Fruit fly (Drosophila melanogaster) whole organism, embryonic: ENCODE data around the gene CG18766.

Experiments
- Atf6 ChIP-seq: fragments of 200-800 bp; sonication (Bioruptor generic); IDR thresholded peaks from 2 replicates; pipeline ENCODE4 v1.3.6; 2022; ENCODE audit warnings: missing biosample characterization, missing genetic modification characterization
- B-H1 ChIP-seq: fragments of 200-800 bp; sonication (Bioruptor generic); IDR thresholded peaks from 3 replicates; pipeline ENCODE4 v1.3.6; 2022; ENCODE audit warnings: missing biosample characterization, missing genetic modification characterization
- CG11085 ChIP-seq: fragments of 200-800 bp; sonication (Bioruptor generic); IDR thresholded peaks from 2 replicates; pipeline ENCODE4 v1.3.6; 2022; ENCODE audit warnings: missing biosample characterization, missing genetic modification characterization
- CG11504 ChIP-seq: fragments of 200-800 bp; sonication (Bioruptor generic); optimal IDR thresholded peaks from 3 replicates; lab custom pipeline; 2019; ENCODE audit warnings: missing biosample characterization, mild to moderate bottlenecking, missing genetic modification characterization, moderate library complexity
- CG12104 ChIP-seq: fragments of 200-800 bp; sonication (Bioruptor generic); optimal IDR thresholded peaks from 3 replicates; lab custom pipeline; 2016; ENCODE audit warnings: missing biosample characterization, missing genetic modification characterization
- CG12219 ChIP-seq: fragments of 200-800 bp; sonication (Bioruptor generic); optimal IDR thresholded peaks from 3 replicates; lab custom pipeline; 2018; ENCODE audit warnings: missing biosample characterization, mild to moderate bottlenecking, missing genetic modification characterization
- CG14860 ChIP-seq: fragments of 200-800 bp; sonication (Bioruptor generic); IDR thresholded peaks from 3 replicates; pipeline ENCODE4 v1.3.6; 2022; ENCODE audit warnings: missing biosample characterization, missing genetic modification characterization; ENCODE audit not compliant: partially characterized antibody
- CG15073 ChIP-seq: fragments of 200-800 bp; sonication (Bioruptor generic); optimal IDR thresholded peaks from 2 replicates; lab custom pipeline; 2016; ENCODE audit warnings: missing biosample characterization, missing genetic modification characterization
- CG1529 ChIP-seq: fragments of 200-800 bp; sonication (Bioruptor generic); optimal IDR thresholded peaks from 3 replicates; lab custom pipeline; 2018; ENCODE audit warnings: missing biosample characterization, missing genetic modification characterization
- CG1602 ChIP-seq: fragments of 200-800 bp; sonication (Bioruptor generic); optimal IDR thresholded peaks from 3 replicates; lab custom pipeline; 2016; ENCODE audit warnings: missing biosample characterization, missing genetic modification characterization
- CG17328 ChIP-seq: fragments of 200-800 bp; sonication (Bioruptor generic); IDR thresholded peaks from 2 replicates; pipeline ENCODE4 v1.3.6; 2022; ENCODE audit warnings: missing biosample characterization, missing genetic modification characterization
- CG18764 ChIP-seq: fragments of 200-800 bp; sonication (Bioruptor generic); optimal IDR thresholded peaks from 3 replicates; lab custom pipeline; 2016; ENCODE audit warnings: missing biosample characterization, missing genetic modification characterization
- CG34224 ChIP-seq: fragments of 200-800 bp; sonication (Bioruptor generic); IDR thresholded peaks from 3 replicates; pipeline ENCODE4 v1.3.6; 2022; ENCODE audit warnings: missing biosample characterization, missing genetic modification characterization; ENCODE audit not compliant: partially characterized antibody
- CG34422 ChIP-seq: fragments of 200-800 bp; sonication (Bioruptor generic); IDR thresholded peaks from 3 replicates; pipeline ENCODE4 v1.3.6; 2022; ENCODE audit warnings: missing biosample characterization, missing genetic modification characterization
- CG7357 ChIP-seq: fragments of 200-800 bp; sonication (Bioruptor generic); IDR thresholded peaks from 3 replicates; pipeline ENCODE4 v1.3.6; 2022; ENCODE audit warnings: missing biosample characterization, missing genetic modification characterization
- CG7786 ChIP-seq: fragments of 200-800 bp; sonication (Bioruptor generic); optimal IDR thresholded peaks from 2 replicates; lab custom pipeline; 2016; ENCODE audit warnings: missing biosample characterization, missing genetic modification characterization
- CG7987 ChIP-seq: fragments of 200-800 bp; sonication (Bioruptor generic); optimal IDR thresholded peaks from 2 replicates; lab custom pipeline; 2018; ENCODE audit warnings: missing biosample characterization, mild to moderate bottlenecking, missing genetic modification characterization, moderate library complexity
- CG8089 ChIP-seq: fragments of 200-800 bp; sonication (Bioruptor generic); optimal IDR thresholded peaks from 3 replicates; lab custom pipeline; 2016; ENCODE audit warnings: missing biosample characterization, missing genetic modification characterization
- CG8359 ChIP-seq: fragments of 200-800 bp; sonication (Bioruptor generic); optimal IDR thresholded peaks from 2 replicates; lab custom pipeline; 2017; ENCODE audit warnings: missing biosample characterization, mild to moderate bottlenecking, missing genetic modification characterization, borderline replicate concordance
- CHES-1-like ChIP-seq: fragments of 200-800 bp; sonication (Bioruptor generic); optimal IDR thresholded peaks from 2 replicates; lab custom pipeline; 2016; ENCODE audit warnings: missing biosample characterization, missing genetic modification characterization
- D ChIP-seq, 2 experiments: fragments of 200-800 bp in 1 of 2; fragments of >200 bp in 1 of 2; sonication (Bioruptor generic) in 1 of 2; optimal IDR thresholded peaks; 2 replicates in 1 of 2; 3 replicates in 1 of 2; lab custom pipeline; 2017; ENCODE audit warnings: mild to moderate bottlenecking in 1 of 2, missing biosample characterization in 1 of 2, missing genetic modification characterization in 1 of 2, missing genetic modification reagents in 1 of 2
- Dek ChIP-seq: fragments of 200-800 bp; sonication (Bioruptor generic); optimal IDR thresholded peaks from 3 replicates; lab custom pipeline; 2019; ENCODE audit warnings: missing biosample characterization, mild to moderate bottlenecking, missing genetic modification characterization, moderate library complexity
- Doc2 ChIP-seq: fragments of 200-800 bp; sonication (Bioruptor generic); IDR thresholded peaks from 2 replicates; pipeline ENCODE4 v1.3.6; 2022; ENCODE audit warnings: missing biosample characterization, missing genetic modification characterization
- Ets65A ChIP-seq: fragments of 200-800 bp; sonication (Bioruptor generic); peaks from one replicate; lab custom pipeline; 2016; ENCODE audit warnings: missing biosample characterization, missing genetic modification characterization
- HLH3B ChIP-seq: fragments of 200-800 bp; sonication (Bioruptor generic); IDR thresholded peaks from 2 replicates; pipeline ENCODE4 v1.3.6; 2022; ENCODE audit warnings: missing biosample characterization, missing genetic modification characterization
- HLH54F ChIP-seq: fragments of 200-800 bp; sonication (Bioruptor generic); optimal IDR thresholded peaks from 3 replicates; lab custom pipeline; 2016; ENCODE audit warnings: missing biosample characterization, missing genetic modification characterization
- Oaz ChIP-seq: fragments of 200-800 bp; sonication (Bioruptor generic); IDR thresholded peaks from 2 replicates; pipeline ENCODE4 v1.3.6; 2022; ENCODE audit warnings: missing biosample characterization, missing genetic modification characterization
- Opbp ChIP-seq: fragments of 200-800 bp; sonication (Bioruptor generic); IDR thresholded peaks from 3 replicates; pipeline ENCODE4 v1.3.6; 2022; ENCODE audit warnings: missing biosample characterization, missing genetic modification characterization; ENCODE audit not compliant: partially characterized antibody
- Scr ChIP-seq: fragments of 200-800 bp; sonication (Bioruptor generic); IDR thresholded peaks from 2 replicates; pipeline ENCODE4 v1.3.6; 2022; ENCODE audit warnings: missing biosample characterization, missing genetic modification characterization; ENCODE audit not compliant: partially characterized antibody
- Xrp1 ChIP-seq: fragments of 200-800 bp; sonication (Bioruptor generic); IDR thresholded peaks from 2 replicates; pipeline ENCODE4 v1.3.6; 2022; ENCODE audit warnings: missing biosample characterization, missing genetic modification characterization
- abd-A ChIP-seq: fragments of 200-800 bp; sonication (Bioruptor generic); optimal IDR thresholded peaks from 3 replicates; lab custom pipeline; 2019; ENCODE audit warnings: missing biosample characterization, mild to moderate bottlenecking, missing genetic modification characterization, moderate library complexity
- ap ChIP-seq: fragments of 200-800 bp; sonication (Bioruptor generic); IDR thresholded peaks from 2 replicates; pipeline ENCODE4 v1.3.6; 2022; ENCODE audit warnings: missing biosample characterization, missing genetic modification characterization
- chm ChIP-seq: fragments of 200-800 bp; sonication (Bioruptor generic); IDR thresholded peaks from 2 replicates; pipeline ENCODE4 v1.3.6; 2022; ENCODE audit warnings: missing biosample characterization, missing genetic modification characterization
- esg ChIP-seq: fragments of 200-800 bp; sonication (Bioruptor generic); conservative IDR thresholded peaks from 2 replicates; pipeline ENCODE4 v1.3.6; 2022; ENCODE audit warnings: missing biosample characterization, missing genetic modification characterization
- gem ChIP-seq: fragments of 200-800 bp; sonication (Bioruptor generic); optimal IDR thresholded peaks from 2 replicates; lab custom pipeline; 2019; ENCODE audit warnings: missing biosample characterization, mild to moderate bottlenecking, missing genetic modification characterization, moderate library complexity
- gfzf ChIP-seq: fragments of 200-800 bp; sonication (Bioruptor generic); optimal IDR thresholded peaks from 2 replicates; lab custom pipeline; 2016; ENCODE audit warnings: missing biosample characterization, mild to moderate bottlenecking, missing genetic modification characterization, moderate library complexity
- grn ChIP-seq: fragments of 200-800 bp; sonication (Bioruptor generic); optimal IDR thresholded peaks from 3 replicates; lab custom pipeline; 2017; ENCODE audit warnings: missing biosample characterization, missing genetic modification characterization
- ham ChIP-seq: fragments of 200-800 bp; sonication (Bioruptor generic); IDR thresholded peaks from 2 replicates; pipeline ENCODE4 v1.3.6; 2022; ENCODE audit warnings: missing biosample characterization, missing genetic modification characterization
- ind ChIP-seq: fragments of 200-800 bp; sonication (Bioruptor generic); optimal IDR thresholded peaks from 3 replicates; lab custom pipeline; 2016; ENCODE audit warnings: missing biosample characterization, missing genetic modification characterization
- lmd ChIP-seq: fragments of 200-800 bp; sonication (Bioruptor generic); IDR thresholded peaks from 2 replicates; pipeline ENCODE4 v1.3.6; 2022; ENCODE audit warnings: missing biosample characterization, missing genetic modification characterization
- maf-S ChIP-seq: fragments of 200-800 bp; sonication (Bioruptor generic); optimal IDR thresholded peaks from 2 replicates; lab custom pipeline; 2016; ENCODE audit warnings: missing biosample characterization, missing genetic modification characterization
- mam ChIP-seq: fragments of 200-800 bp; sonication (Bioruptor generic); optimal IDR thresholded peaks from 3 replicates; lab custom pipeline; 2016; ENCODE audit warnings: missing biosample characterization, missing genetic modification characterization
- mirr ChIP-seq: fragments of 200-800 bp; sonication (Bioruptor generic); optimal IDR thresholded peaks from 3 replicates; lab custom pipeline; 2018; ENCODE audit warnings: missing biosample characterization, mild to moderate bottlenecking, missing genetic modification characterization
- nerfin-2 ChIP-seq: fragments of 200-800 bp; sonication (Bioruptor generic); IDR thresholded peaks from 2 replicates; pipeline ENCODE4 v1.3.6; 2022; ENCODE audit warnings: missing biosample characterization, missing genetic modification characterization; ENCODE audit not compliant: partially characterized antibody
- pan ChIP-seq, 4 experiments: fragments of >200 bp in 3 of 4; fragments of 200-800 bp in 1 of 4; sonication (Bioruptor generic) in 1 of 4; optimal IDR thresholded peaks in 3 of 4; IDR thresholded peaks in 1 of 4; 2 replicates each; pipeline versions ENCODE4 v1.3.6 to Lab custom; 2017 to 2022; ENCODE audit warnings: missing biosample characterization in 2 of 4, missing genetic modification characterization in 2 of 4, mixed read lengths in 1 of 4
- pfk ChIP-seq: fragments of 200-800 bp; sonication (Bioruptor generic); optimal IDR thresholded peaks from 2 replicates; lab custom pipeline; 2018; ENCODE audit warnings: missing biosample characterization, mild to moderate bottlenecking, missing genetic modification characterization, moderate library complexity
- pzg ChIP-seq: fragments of 200-800 bp; sonication (Bioruptor generic); optimal IDR thresholded peaks from 3 replicates; lab custom pipeline; 2018; ENCODE audit warnings: missing biosample characterization, mild to moderate bottlenecking, missing genetic modification characterization, moderate library complexity
- run ChIP-seq: fragments of 200-800 bp; sonication (Bioruptor generic); optimal IDR thresholded peaks from 3 replicates; lab custom pipeline; 2018; ENCODE audit warnings: missing biosample characterization, mild to moderate bottlenecking, missing genetic modification characterization
- seq ChIP-seq: fragments of 200-800 bp; sonication (Bioruptor generic); IDR thresholded peaks from 2 replicates; pipeline ENCODE4 v1.3.6; 2022; ENCODE audit warnings: missing biosample characterization, missing genetic modification characterization
- ssp ChIP-seq: fragments of 200-800 bp; sonication (Bioruptor generic); IDR thresholded peaks from 2 replicates; pipeline ENCODE4 v1.3.6; 2022; ENCODE audit warnings: missing biosample characterization, missing genetic modification characterization
- wek ChIP-seq: fragments of 200-800 bp; sonication (Bioruptor generic); optimal IDR thresholded peaks from 3 replicates; lab custom pipeline; 2018; ENCODE audit warnings: missing biosample characterization, mild to moderate bottlenecking, missing genetic modification characterization, moderate library complexity

Gene CG18766

dm6 chr3R:27281811-27282131, 36.7 kb upstream of the CG18766 start (continued):
- TF ChIP-seq CG1529 = no peak
- no peak for TF ChIP-seq CG1602 (GFP tag; lab: Kevin White, UChicago)
- TF ChIP-seq D (optimal IDR thresholded peaks at IDR 0.05; lab: Kevin White, UChicago) = no peak
- TF ChIP-seq D (GFP tag; optimal IDR thresholded peaks at IDR 0.05; lab: Kevin White, UChicago) = no peak
- peak; percentile 38 for TF ChIP-seq gfzf (GFP tag; lab: Kevin White, UChicago)
- TF ChIP-seq pan (optimal IDR thresholded peaks at IDR 0.05; lab: Kevin White, UChicago) = no peak
- no peak for TF ChIP-seq pan (GFP tag; optimal IDR thresholded peaks at IDR 0.05 in 1 of 2, IDR thresholded peaks at IDR 0.05 in 1 of 2)
- no peak for TF ChIP-seq CHES-1-like
- TF ChIP-seq CG17328 = no peak
- TF ChIP-seq lmd (GFP tag; lab: Robert Waterston, UW) = no peak
- TF ChIP-seq HLH3B (GFP tag; lab: Robert Waterston, UW) = no peak
- no peak for TF ChIP-seq pfk (GFP tag; lab: Kevin White, UChicago)
- no peak for TF ChIP-seq CG7786
- TF ChIP-seq nerfin-2 (GFP tag; lab: Robert Waterston, UW) = 0 out of 2 replicates have a peak, but pooled peaks have one; percentile 44
- no peak for TF ChIP-seq CG15073 (GFP tag; lab: Kevin White, UChicago)
- no peak for TF ChIP-seq Doc2
- TF ChIP-seq Ets65A (GFP tag; lab: Kevin White, UChicago) = no peak
- no peak for TF ChIP-seq CG14860 (GFP tag; lab: Robert Waterston, UW)
- TF ChIP-seq ham (GFP tag; lab: Robert Waterston, UW) = no peak
- no peak for TF ChIP-seq CG34422 (GFP tag; lab: Robert Waterston, UW)
- TF ChIP-seq B-H1 (GFP tag; lab: Robert Waterston, UW) = no peak
- no peak for TF ChIP-seq pzg (GFP tag; lab: Kevin White, UChicago)
- no peak for TF ChIP-seq ssp (GFP tag; lab: Robert Waterston, UW)
- no peak for TF ChIP-seq CG8089 (GFP tag; lab: Kevin White, UChicago)
- TF ChIP-seq CG7357 (GFP tag; lab: Robert Waterston, UW) = no peak
- TF ChIP-seq CG12219 (GFP tag; lab: Kevin White, UChicago) = no peak
- no peak for TF ChIP-seq mam (GFP tag; lab: Kevin White, UChicago)
- TF ChIP-seq CG18764 (GFP tag; lab: Kevin White, UChicago) = no peak
- no peak for TF ChIP-seq CG11504 (tag; lab: Kevin White, UChicago)
- no peak for TF ChIP-seq chm (GFP tag; lab: Robert Waterston, UW)
- no peak for TF ChIP-seq CG7987 (GFP tag; lab: Kevin White, UChicago)
- no peak for TF ChIP-seq Scr (GFP tag; lab: Robert Waterston, UW)
- no peak for TF ChIP-seq wek (GFP tag; lab: Kevin White, UChicago)
- TF ChIP-seq Dek = no peak
- TF ChIP-seq grn = peak; percentile 26
- no peak for TF ChIP-seq HLH54F (GFP tag; lab: Kevin White, UChicago)
- no peak for TF ChIP-seq gem (tag; lab: Kevin White, UChicago)
- TF ChIP-seq Atf6 = no peak
- no peak for TF ChIP-seq run
- no peak for TF ChIP-seq Xrp1 (GFP tag; lab: Robert Waterston, UW)
- TF ChIP-seq CG8359 = no peak
- 0 out of 3 replicates have a peak, but pooled peaks have one; percentile 43 for TF ChIP-seq Opbp (GFP tag; lab: Robert Waterston, UW)
- TF ChIP-seq CG12104 (GFP tag; lab: Kevin White, UChicago) = no peak
- no peak for TF ChIP-seq seq
- no peak for TF ChIP-seq CG11085 (GFP tag; lab: Robert Waterston, UW)
- no peak for TF ChIP-seq maf-S (GFP tag; lab: Kevin White, UChicago)
- no peak for TF ChIP-seq Oaz (GFP tag; lab: Robert Waterston, UW)
- no peak for TF ChIP-seq ap
- no peak for TF ChIP-seq abd-A (tag; lab: Kevin White, UChicago)
- TF ChIP-seq CG34224 (GFP tag; lab: Robert Waterston, UW) = no peak
- TF ChIP-seq mirr = no peak
- TF ChIP-seq ind (GFP tag; lab: Kevin White, UChicago) = no peak
- no peak for TF ChIP-seq esg
